Worm (Caenorhabditis elegans) whole organism, early embryonic: Measurements from ENCODE around the gene F22E5.22.

ENCODE experiments used
- B0310.2 ChIP-seq: sonication (generic microtip); optimal IDR thresholded peaks from 2 replicates; lab custom pipeline; 2016; ENCODE audit warnings: mild to moderate bottlenecking, missing genetic modification characterization, missing compliant biosample characterization
- F13C5.2 ChIP-seq: sonication (generic microtip); optimal IDR thresholded peaks from 2 replicates; lab custom pipeline; 2017; ENCODE audit warnings: mild to moderate bottlenecking, missing genetic modification characterization, inconsistent platforms, missing compliant biosample characterization
- aly-1 ChIP-seq: sonication (generic microtip); optimal IDR thresholded peaks from 2 replicates; lab custom pipeline; 2016; ENCODE audit warnings: missing genetic modification characterization, missing compliant biosample characterization
- ama-1 ChIP-seq: fragments of 150-350 bp; optimal IDR thresholded peaks from 2 replicates; lab custom pipeline; 2014
- ceh-13 ChIP-seq: fragments of 200-800 bp; sonication (Bioruptor generic); optimal IDR thresholded peaks from 2 replicates; lab custom pipeline; 2018; ENCODE audit warnings: mild to moderate bottlenecking, missing genetic modification characterization, missing compliant biosample characterization
- ceh-36 ChIP-seq: sonication (generic microtip); optimal IDR thresholded peaks from 2 replicates; lab custom pipeline; 2016; ENCODE audit warnings: missing genetic modification characterization, inconsistent platforms, missing compliant biosample characterization
- ets-7 ChIP-seq: sonication (generic microtip); optimal IDR thresholded peaks from 2 replicates; lab custom pipeline; 2016; ENCODE audit warnings: missing genotype, missing genetic modification characterization, missing compliant biosample characterization
- flt-1 ChIP-seq: fragments of 200-800 bp; sonication (Bioruptor generic); IDR thresholded peaks from 2 replicates; pipeline ENCODE4 v1.3.6; 2022; ENCODE audit warnings: missing genetic modification characterization, missing compliant biosample characterization
- hmbx-1 ChIP-seq: sonication (generic microtip); optimal IDR thresholded peaks from 2 replicates; lab custom pipeline; 2016; ENCODE audit warnings: mild to moderate bottlenecking, missing genetic modification characterization, missing compliant biosample characterization
- hmg-4 ChIP-seq: fragments of 200-800 bp; sonication (Bioruptor generic); optimal IDR thresholded peaks from 2 replicates; lab custom pipeline; 2018; ENCODE audit warnings: mild to moderate bottlenecking, missing genetic modification characterization, missing compliant biosample characterization
- hnd-1 ChIP-seq: sonication (generic microtip); optimal IDR thresholded peaks from 2 replicates; lab custom pipeline; 2016; ENCODE audit warnings: missing genetic modification characterization, missing compliant biosample characterization
- pes-1 ChIP-seq: fragments of 200-800 bp; sonication (Bioruptor generic); IDR thresholded peaks from 2 replicates; pipeline ENCODE4 v1.3.6; 2022; ENCODE audit warnings: missing genetic modification reagents, missing genetic modification characterization, missing compliant biosample characterization
- scrt-1 ChIP-seq: fragments of 200-800 bp; sonication (Bioruptor generic); IDR thresholded peaks from 2 replicates; pipeline ENCODE4 v1.3.6; 2022; ENCODE audit warnings: missing genetic modification characterization, missing compliant biosample characterization
- sea-1 ChIP-seq: fragments of 200-800 bp; sonication (Bioruptor generic); conservative IDR thresholded peaks from 2 replicates; pipeline ENCODE4 v1.3.6; 2022; ENCODE audit warnings: missing genetic modification characterization, missing compliant biosample characterization
- tbx-11 ChIP-seq: fragments of 200-800 bp; sonication (Bioruptor generic); IDR thresholded peaks from 2 replicates; pipeline ENCODE4 v1.3.6; 2022; ENCODE audit warnings: missing genetic modification characterization, missing compliant biosample characterization
- tbx-37 ChIP-seq: fragments of 200-800 bp; sonication (Bioruptor generic); conservative IDR thresholded peaks from 2 replicates; pipeline ENCODE4 v1.3.6; 2022; ENCODE audit warnings: missing genetic modification reagents, missing genetic modification characterization, missing compliant biosample characterization
- tra-4 ChIP-seq: sonication (generic microtip); optimal IDR thresholded peaks from 2 replicates; lab custom pipeline; 2017; ENCODE audit warnings: missing genetic modification characterization, missing compliant biosample characterization

F22E5.22 gene

ce11 chrII:2698378-2698777, 32.7 kb downstream of the F22E5.22 start, which contains the start of gene sri-62:
Gene sri-62 (minus strand): TSS chrII:2698478.
- TF ChIP-seq scrt-1 (no peak), flt-1 (GFP tag; lab: Robert Waterston, UW) (no peak), ceh-36 (tag; lab: Kevin White, UChicago) (no peak), pes-1 (GFP tag; lab: Robert Waterston, UW) (no peak), aly-1 (no peak), tra-4 (tag; lab: Kevin White, UChicago) (no peak), hmg-4 (GFP tag; lab: Kevin White, UChicago) (no peak), sea-1 (GFP tag; lab: Robert Waterston, UW) (no peak)

- TF ChIP-seq B0310.2 (tag; lab: Kevin White, UChicago) (no peak), sea-1 (GFP tag; lab: Robert Waterston, UW) (no peak), aly-1 (no peak), hmbx-1 (no peak), F13C5.2 (tag; lab: Kevin White, UChicago) (no peak), hmg-4 (GFP tag; lab: Kevin White, UChicago) (no peak), ceh-36 (tag; lab: Kevin White, UChicago) (no peak), ets-7 (no peak), tbx-37 (GFP tag; lab: Robert Waterston, UW) (no peak), ceh-13 (GFP tag; lab: Kevin White, UChicago) (no peak), flt-1 (GFP tag; lab: Robert Waterston, UW) (no peak), hnd-1 (no peak), ama-1 (lab: Kevin White, UChicago) (no peak), tra-4 (tag; lab: Kevin White, UChicago) (no peak), pes-1 (GFP tag; lab: Robert Waterston, UW) (no peak), scrt-1 (no peak), tbx-11 (no peak)
Measured at ce11 chrII:2700229-2700628, 34.5 kb downstream of the F22E5.22 start, which contains the start of gene sri-61. Gene sri-61 (minus strand): TSS chrII:2700329.

DNA sequence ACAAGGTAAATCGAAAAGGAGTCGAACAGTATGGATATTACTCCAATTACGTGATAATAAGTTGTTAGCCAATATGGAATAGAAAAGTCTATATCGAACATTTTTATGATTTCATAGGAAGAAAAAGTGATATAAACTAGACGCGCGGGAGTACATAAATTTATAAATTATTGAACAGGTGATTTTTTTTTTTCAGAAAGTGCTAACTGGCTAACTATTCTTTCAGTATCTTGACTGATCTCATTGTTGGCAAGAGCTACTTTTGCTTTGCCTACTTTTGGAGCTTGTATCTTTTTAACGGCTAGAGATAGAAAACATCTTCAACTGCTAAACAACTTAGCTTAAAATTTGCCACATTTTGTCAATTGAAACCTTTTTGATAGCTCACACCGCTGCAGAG, 37.1 kb downstream of the F22E5.22 start, which contains the start of gene sri-60:
Gene sri-60, minus strand, starts transcription at position 101 of the 400 bp plus-strand sequence.
- no peak for TF ChIP-seq hmg-4 (GFP tag; lab: Kevin White, UChicago)
- no peak for TF ChIP-seq tra-4 (tag; lab: Kevin White, UChicago)
- no peak for TF ChIP-seq flt-1 (GFP tag; lab: Robert Waterston, UW)
- TF ChIP-seq F13C5.2 (tag; lab: Kevin White, UChicago) = no peak
- TF ChIP-seq pes-1 (GFP tag; lab: Robert Waterston, UW) = no peak
- no peak for TF ChIP-seq ama-1 (lab: Kevin White, UChicago)

- no peak for TF ChIP-seq flt-1 (GFP tag; lab: Robert Waterston, UW)
- TF ChIP-seq sea-1 (GFP tag; lab: Robert Waterston, UW) = no peak
- TF ChIP-seq F13C5.2 (tag; lab: Kevin White, UChicago) = no peak
- no peak for TF ChIP-seq tbx-37 (GFP tag; lab: Robert Waterston, UW)
- no peak for TF ChIP-seq aly-1
- no peak for TF ChIP-seq hmg-4 (GFP tag; lab: Kevin White, UChicago)
- TF ChIP-seq scrt-1 = no peak
- TF ChIP-seq ceh-13 (GFP tag; lab: Kevin White, UChicago) = no peak
- no peak for TF ChIP-seq ets-7
- no peak for TF ChIP-seq tra-4 (tag; lab: Kevin White, UChicago)
- TF ChIP-seq tbx-11 = no peak
- no peak for TF ChIP-seq ceh-36 (tag; lab: Kevin White, UChicago)
- no peak for TF ChIP-seq hmbx-1
- TF ChIP-seq B0310.2 (tag; lab: Kevin White, UChicago) = no peak
- TF ChIP-seq pes-1 (GFP tag; lab: Robert Waterston, UW) = no peak
- no peak for TF ChIP-seq hnd-1
- no peak for TF ChIP-seq ama-1 (lab: Kevin White, UChicago)
Measured at ce11 chrII:2705200-2705599, 39.5 kb downstream of the F22E5.22 start, which contains the start of gene srh-128. Gene srh-128 (minus strand): TSS chrII:2705300.

- TF ChIP-seq aly-1 (no peak), hmbx-1 (no peak), tbx-11 (no peak), sea-1 (GFP tag; lab: Robert Waterston, UW) (no peak), tra-4 (tag; lab: Kevin White, UChicago) (no peak), tbx-37 (GFP tag; lab: Robert Waterston, UW) (no peak), scrt-1 (no peak), ceh-13 (GFP tag; lab: Kevin White, UChicago) (no peak), F13C5.2 (tag; lab: Kevin White, UChicago) (no peak), flt-1 (GFP tag; lab: Robert Waterston, UW) (no peak), ama-1 (lab: Kevin White, UChicago) (no peak), hmg-4 (GFP tag; lab: Kevin White, UChicago) (no peak), pes-1 (GFP tag; lab: Robert Waterston, UW) (no peak), B0310.2 (tag; lab: Kevin White, UChicago) (no peak), ets-7 (no peak), ceh-36 (tag; lab: Kevin White, UChicago) (no peak)
Measured at ce11 chrII:2707872-2708271, 42.2 kb downstream of the F22E5.22 start, which contains the start of gene Y47G7B.2. Gene Y47G7B.2 (minus strand): TSS chrII:2708014.

DNA sequence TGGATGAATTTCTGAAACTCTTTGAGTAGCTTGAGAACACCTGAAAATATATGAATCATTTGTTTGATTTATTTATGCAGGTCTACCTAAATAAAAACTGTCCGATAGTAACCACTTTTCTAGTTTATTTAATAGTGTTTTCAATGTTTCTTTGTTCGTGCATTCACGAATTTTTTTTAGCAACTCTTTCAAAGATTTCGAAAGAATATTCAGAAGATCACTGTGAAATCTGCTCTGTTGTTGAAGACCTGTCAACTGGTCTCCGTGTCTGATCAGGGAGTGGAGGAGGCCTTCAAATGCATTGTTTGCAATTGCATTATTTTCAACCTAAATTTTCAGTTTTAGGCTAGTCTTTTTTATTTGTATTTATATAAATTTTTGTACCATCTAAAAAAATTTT, 44.2 kb downstream of the F22E5.22 start, which contains the start of gene T05A8.1:
Gene T05A8.1, minus strand, starts transcription at position 101 of the 400 bp plus-strand sequence.
- TF ChIP-seq ama-1 (lab: Kevin White, UChicago) (no peak), tbx-11 (no peak), sea-1 (GFP tag; lab: Robert Waterston, UW) (no peak), tbx-37 (GFP tag; lab: Robert Waterston, UW) (no peak), hmbx-1 (no peak), B0310.2 (tag; lab: Kevin White, UChicago) (no peak), scrt-1 (no peak), hnd-1 (no peak), aly-1 (no peak), ceh-13 (GFP tag; lab: Kevin White, UChicago) (no peak), ceh-36 (tag; lab: Kevin White, UChicago) (no peak), flt-1 (GFP tag; lab: Robert Waterston, UW) (no peak)

DNA sequence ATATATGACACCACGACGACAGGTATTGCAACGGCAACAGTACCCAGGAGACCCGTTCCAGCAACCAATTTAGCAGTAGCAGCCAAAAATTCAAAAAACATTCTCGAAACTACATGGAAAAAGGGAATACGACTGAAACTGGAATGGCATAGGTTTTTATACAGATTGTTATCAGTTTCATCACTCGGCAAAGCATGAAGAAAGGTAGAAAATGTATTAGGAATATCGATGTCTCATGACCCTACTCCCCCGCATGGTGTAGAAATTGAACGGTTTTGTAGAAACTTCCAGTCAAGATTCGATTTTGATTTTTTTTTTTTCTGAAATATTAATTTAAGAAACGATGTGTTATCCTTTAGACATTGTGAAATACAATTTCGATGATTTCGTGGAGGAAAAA, 45.2 kb downstream of the F22E5.22 start, which contains the start of gene T05A8.2:
Gene T05A8.2, minus strand, starts transcription at position 101 of the 400 bp plus-strand sequence.
- TF ChIP-seq F13C5.2 (tag; lab: Kevin White, UChicago) (no peak), ceh-36 (tag; lab: Kevin White, UChicago) (no peak), pes-1 (GFP tag; lab: Robert Waterston, UW) (no peak), ceh-13 (GFP tag; lab: Kevin White, UChicago) (no peak), sea-1 (GFP tag; lab: Robert Waterston, UW) (no peak), tbx-11 (no peak), aly-1 (no peak)
